Worm (Caenorhabditis elegans): ENCODE results near the gene eef-1B.1.
A peak's percentile ranks its signal among the peaks of the same experiment; 100 is the strongest.

DNA sequence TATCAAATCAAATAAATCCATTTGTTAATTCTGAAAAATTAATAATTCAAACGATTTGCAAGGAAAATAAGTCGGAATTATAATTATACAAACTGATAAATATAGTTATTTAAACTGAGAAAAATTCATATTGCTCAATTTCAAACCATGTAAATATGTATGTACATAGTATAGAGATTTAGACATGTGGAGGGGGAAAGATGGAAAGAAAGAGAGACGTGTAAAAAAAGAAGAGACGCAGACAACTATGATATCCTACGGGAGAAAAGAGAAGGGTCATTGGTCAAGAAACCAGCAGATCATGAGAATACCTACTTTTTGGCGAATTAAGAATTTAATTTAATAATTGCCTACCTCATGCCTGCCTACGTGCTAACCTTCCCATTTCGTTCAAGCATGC lies 15.1 kb downstream of the eef-1B.1 start, which contains the start of gene C29E4.11:
- no peak for TF ChIP-seq ztf-23 (GFP tag; IDR thresholded peaks at IDR 0.05)
- TF ChIP-seq cog-1 (tag; optimal IDR thresholded peaks at IDR 0.05): peak; percentile 24
- no peak for TF ChIP-seq ref-1 (GFP tag; conservative IDR thresholded peaks at IDR 0.05)
- no peak for TF ChIP-seq flt-1 (GFP tag; IDR thresholded peaks at IDR 0.05)
- no peak for TF ChIP-seq ztf-29 (GFP tag; IDR thresholded peaks at IDR 0.05)
- TF ChIP-seq tab-1 (GFP tag; IDR thresholded peaks at IDR 0.05): no peak
- no peak for TF ChIP-seq med-1 (GFP tag; optimal IDR thresholded peaks at IDR 0.05; ENCODE audit: insufficient read depth)
